Worm (Caenorhabditis elegans) whole organism, L4 larva: ENCODE results near the gene C07A9.5.
A peak's percentile ranks its signal among the peaks of the same experiment; 100 is the strongest.

Experiments
- F26F4.8 ChIP-seq: fragments of 200-800 bp; sonication (Bioruptor generic); conservative IDR thresholded peaks from 2 replicates; pipeline ENCODE4 v1.3.6; 2022; ENCODE audit warnings: missing genetic modification characterization, missing compliant biosample characterization
- F37D6.2 ChIP-seq: sonication (generic microtip); optimal IDR thresholded peaks from 2 replicates; lab custom pipeline; 2016; ENCODE audit warnings: mild to moderate bottlenecking, missing genetic modification characterization, missing compliant biosample characterization
- Y105C5A.15 ChIP-seq: fragments of 200-800 bp; sonication (Bioruptor generic); IDR thresholded peaks from 2 replicates; pipeline ENCODE4 v1.3.6; 2022; ENCODE audit warnings: missing genetic modification characterization, missing compliant biosample characterization
- Y48G9A.11 ChIP-seq: fragments of 200-800 bp; sonication (Bioruptor generic); IDR thresholded peaks from 2 replicates; pipeline ENCODE4 v1.3.6; 2022; ENCODE audit warnings: missing genetic modification reagents, missing genetic modification characterization, missing compliant biosample characterization
- Y5F2A.4 ChIP-seq: fragments of 200-800 bp; sonication (Bioruptor generic); optimal IDR thresholded peaks from 2 replicates; lab custom pipeline; 2018; ENCODE audit warnings: mild to moderate bottlenecking, missing genetic modification characterization, missing compliant biosample characterization
- ZK337.2 ChIP-seq: fragments of 200-800 bp; sonication (Bioruptor generic); IDR thresholded peaks from 2 replicates; pipeline ENCODE4 v1.3.6; 2022; ENCODE audit warnings: missing genetic modification reagents, missing genetic modification characterization, missing compliant biosample characterization
- aha-1 ChIP-seq: fragments of 150-350 bp; peaks from one replicate; lab custom pipeline; 2014; ENCODE audit warnings: missing biosample characterization, missing genetic modification characterization
- aly-2 ChIP-seq: sonication (generic microtip); optimal IDR thresholded peaks from 2 replicates; lab custom pipeline; 2018; ENCODE audit warnings: missing biosample characterization, missing genetic modification characterization
- ama-1 ChIP-seq: fragments of 150-350 bp; optimal IDR thresholded peaks from 2 replicates; lab custom pipeline; 2014; ENCODE audit warnings: inconsistent platforms, mixed read lengths
- ceh-20 ChIP-seq: fragments of 200-800 bp; sonication (Bioruptor generic); IDR thresholded peaks from 2 replicates; pipeline ENCODE4 v1.3.6; 2022; ENCODE audit warnings: missing genetic modification reagents, missing genetic modification characterization, missing compliant biosample characterization
- ceh-28 ChIP-seq: fragments of 150-350 bp; optimal IDR thresholded peaks from 2 replicates; lab custom pipeline; 2014; ENCODE audit warnings: missing biosample characterization, missing genetic modification reagents, missing genetic modification characterization
- ceh-62 ChIP-seq: sonication (generic microtip); optimal IDR thresholded peaks from 2 replicates; lab custom pipeline; 2017; ENCODE audit warnings: missing biosample characterization, missing genetic modification characterization
- ceh-82 ChIP-seq: sonication (generic microtip); optimal IDR thresholded peaks from 2 replicates; lab custom pipeline; 2017; ENCODE audit warnings: missing biosample characterization, missing genetic modification characterization
- ces-1 ChIP-seq: fragments of 150-350 bp; sonication (generic microtip); optimal IDR thresholded peaks from 4 replicates; lab custom pipeline; 2014; ENCODE audit warnings: missing biosample characterization, missing genetic modification reagents, missing genetic modification characterization
- cey-2 ChIP-seq: sonication (generic microtip); optimal IDR thresholded peaks from 3 replicates; lab custom pipeline; 2017; ENCODE audit warnings: missing genetic modification characterization, mild to moderate bottlenecking, missing compliant biosample characterization, antibody characterized with exemption, borderline replicate concordance; ENCODE audit not compliant: insufficient read depth
- ctbp-1 ChIP-seq: fragments of 200-800 bp; sonication (Bioruptor generic); IDR thresholded peaks from 2 replicates; pipeline ENCODE4 v1.3.6; 2022; ENCODE audit warnings: missing genetic modification reagents, missing genetic modification characterization, missing compliant biosample characterization
- daf-12 ChIP-seq: fragments of 150-350 bp; optimal IDR thresholded peaks from 2 replicates; lab custom pipeline; 2014; ENCODE audit warnings: missing biosample characterization, missing genetic modification reagents, missing genetic modification characterization
- dmd-8 ChIP-seq: fragments of 200-800 bp; sonication (Bioruptor generic); IDR thresholded peaks from 2 replicates; pipeline ENCODE4 v1.3.6; 2022; ENCODE audit warnings: missing genetic modification characterization, missing compliant biosample characterization
- dmd-9 ChIP-seq: fragments of 200-800 bp; sonication (Bioruptor generic); IDR thresholded peaks from 2 replicates; pipeline ENCODE4 v1.3.6; 2022; ENCODE audit warnings: missing genetic modification reagents, missing genetic modification characterization, missing compliant biosample characterization
- dve-1 ChIP-seq: sonication (generic microtip); optimal IDR thresholded peaks from 2 replicates; lab custom pipeline; 2017; ENCODE audit warnings: antibody characterized with exemption, mild to moderate bottlenecking, missing genetic modification characterization, missing compliant biosample characterization; ENCODE audit not compliant: insufficient read depth
- egl-27 ChIP-seq: sonication (generic microtip); optimal IDR thresholded peaks from 3 replicates; lab custom pipeline; 2017; ENCODE audit warnings: missing biosample characterization, missing genetic modification reagents, missing genetic modification characterization
- egl-43 ChIP-seq: fragments of 200-800 bp; sonication (Bioruptor generic); IDR thresholded peaks from 2 replicates; pipeline ENCODE4 v1.3.6; 2022; ENCODE audit warnings: missing genetic modification reagents, missing genetic modification characterization, missing compliant biosample characterization
- fos-1 ChIP-seq: fragments of 150-350 bp; optimal IDR thresholded peaks from 2 replicates; lab custom pipeline; 2014; ENCODE audit warnings: missing biosample characterization, missing genetic modification characterization
- hmg-1.1 ChIP-seq: fragments of 200-800 bp; sonication (Bioruptor generic); IDR thresholded peaks from 2 replicates; pipeline ENCODE4 v1.3.6; 2022; ENCODE audit warnings: missing genetic modification reagents, missing genetic modification characterization, missing compliant biosample characterization
- lin-1 ChIP-seq: fragments of 200-800 bp; sonication (Bioruptor generic); IDR thresholded peaks from 2 replicates; pipeline ENCODE4 v1.3.6; 2022; ENCODE audit warnings: missing genetic modification reagents, missing genetic modification characterization, missing compliant biosample characterization
- lin-13 ChIP-seq: fragments of 150-350 bp; optimal IDR thresholded peaks from 2 replicates; lab custom pipeline; 2014; ENCODE audit warnings: missing biosample characterization, missing genetic modification reagents, missing genetic modification characterization
- lin-15B ChIP-seq: fragments of 150-350 bp; sonication (generic microtip); optimal IDR thresholded peaks from 3 replicates; lab custom pipeline; 2014; ENCODE audit warnings: missing biosample characterization, missing genetic modification characterization
- lin-38 ChIP-seq: fragments of 200-800 bp; sonication (Bioruptor generic); IDR thresholded peaks from 2 replicates; pipeline ENCODE4 v1.3.6; 2022; ENCODE audit warnings: missing genetic modification reagents, missing genetic modification characterization, missing compliant biosample characterization
- lin-39 ChIP-seq: fragments of 150-350 bp; optimal IDR thresholded peaks from 2 replicates; lab custom pipeline; 2014; ENCODE audit warnings: missing biosample characterization, missing genetic modification reagents, missing genetic modification characterization
- lsy-2 ChIP-seq, 2 experiments: fragments of 150-350 bp in 1 of 2; sonication (generic microtip) in 1 of 2; optimal IDR thresholded peaks; 2 replicates each; lab custom pipeline; 2014 to 2017; ENCODE audit warnings: missing biosample characterization in 2 of 2, missing genetic modification characterization in 2 of 2
- mdt-29 ChIP-seq: fragments of 200-800 bp; sonication (Bioruptor generic); IDR thresholded peaks from 2 replicates; pipeline ENCODE4 v1.3.6; 2022; ENCODE audit warnings: missing genetic modification reagents, missing genetic modification characterization, missing compliant biosample characterization
- mxl-2 ChIP-seq: fragments of 200-800 bp; sonication (Bioruptor generic); conservative IDR thresholded peaks from 2 replicates; pipeline ENCODE4 v1.3.6; 2022; ENCODE audit warnings: missing genetic modification reagents, missing genetic modification characterization, missing compliant biosample characterization
- mxl-3 ChIP-seq: fragments of 200-800 bp; sonication (Bioruptor generic); optimal IDR thresholded peaks from 2 replicates; lab custom pipeline; 2018; ENCODE audit warnings: mild to moderate bottlenecking, missing genetic modification characterization, missing compliant biosample characterization
- nhr-111 ChIP-seq: fragments of 200-800 bp; sonication (Bioruptor generic); optimal IDR thresholded peaks from 2 replicates; lab custom pipeline; 2018; ENCODE audit warnings: mild to moderate bottlenecking, missing genetic modification characterization, missing compliant biosample characterization
- nhr-25 ChIP-seq: sonication (generic microtip); optimal IDR thresholded peaks from 2 replicates; lab custom pipeline; 2017; ENCODE audit warnings: missing genetic modification characterization, mild to moderate bottlenecking, missing compliant biosample characterization, antibody characterized with exemption, moderate library complexity, borderline replicate concordance; ENCODE audit not compliant: insufficient read depth
- nhr-28 ChIP-seq: fragments of 150-350 bp; optimal IDR thresholded peaks from 2 replicates; lab custom pipeline; 2014; ENCODE audit warnings: missing biosample characterization, missing genetic modification characterization
- nhr-42 ChIP-seq: fragments of 200-800 bp; sonication (Bioruptor generic); IDR thresholded peaks from 2 replicates; pipeline ENCODE4 v1.3.6; 2022; ENCODE audit warnings: missing genetic modification characterization, missing compliant biosample characterization
- nhr-48 ChIP-seq: sonication (generic microtip); optimal IDR thresholded peaks from 2 replicates; lab custom pipeline; 2016; ENCODE audit warnings: mild to moderate bottlenecking, missing genetic modification characterization, missing compliant biosample characterization
- nhr-6 ChIP-seq: fragments of 150-350 bp; optimal IDR thresholded peaks from 2 replicates; lab custom pipeline; 2014; ENCODE audit warnings: missing biosample characterization, missing genetic modification characterization
- php-3 ChIP-seq: fragments of 200-800 bp; sonication (Bioruptor generic); IDR thresholded peaks from 2 replicates; pipeline ENCODE4 v1.3.6; 2022; ENCODE audit warnings: missing genetic modification reagents, missing genetic modification characterization, missing compliant biosample characterization
- saeg-2 ChIP-seq: fragments of 200-800 bp; sonication (Bioruptor generic); IDR thresholded peaks from 2 replicates; pipeline ENCODE4 v1.3.6; 2022; ENCODE audit warnings: missing genetic modification reagents, missing genetic modification characterization, missing compliant biosample characterization
- set-16 ChIP-seq: fragments of 200-800 bp; sonication (Bioruptor generic); IDR thresholded peaks from 2 replicates; pipeline ENCODE4 v1.3.6; 2022; ENCODE audit warnings: missing genetic modification reagents, missing genetic modification characterization, missing compliant biosample characterization
- skn-1 ChIP-seq: fragments of 150-350 bp; optimal IDR thresholded peaks from 2 replicates; lab custom pipeline; 2014; ENCODE audit warnings: missing biosample characterization, missing genetic modification characterization
- snpc-1.2 ChIP-seq: fragments of 200-800 bp; sonication (Bioruptor generic); IDR thresholded peaks from 2 replicates; pipeline ENCODE4 v1.3.6; 2022; ENCODE audit warnings: missing genetic modification reagents, missing genetic modification characterization, missing compliant biosample characterization
- snpc-4 ChIP-seq: fragments of 150-350 bp; optimal IDR thresholded peaks from 2 replicates; lab custom pipeline; 2014; ENCODE audit warnings: missing biosample characterization, missing genetic modification characterization
- spr-1 ChIP-seq: sonication (generic microtip); optimal IDR thresholded peaks from 2 replicates; lab custom pipeline; 2016; ENCODE audit warnings: mild to moderate bottlenecking, missing genetic modification characterization, missing compliant biosample characterization
- spr-3 ChIP-seq: fragments of 200-800 bp; sonication (Bioruptor generic); optimal IDR thresholded peaks from 2 replicates; lab custom pipeline; 2018; ENCODE audit warnings: mild to moderate bottlenecking, missing genetic modification characterization, missing compliant biosample characterization
- tag-97 ChIP-seq: fragments of 200-800 bp; sonication (Bioruptor generic); IDR thresholded peaks from 2 replicates; pipeline ENCODE4 v1.3.6; 2022; ENCODE audit warnings: missing genetic modification characterization, missing compliant biosample characterization
- tra-1 ChIP-seq: fragments of 200-800 bp; sonication (Bioruptor generic); IDR thresholded peaks from 2 replicates; pipeline ENCODE4 v1.3.6; 2022; ENCODE audit warnings: missing genetic modification reagents, missing genetic modification characterization, missing compliant biosample characterization
- unc-62 ChIP-seq, 3 experiments: fragments of 150-350 bp in 1 of 3; sonication (generic microtip); optimal IDR thresholded peaks in 2 of 3; peaks in 1 of 3; 1 replicate in 1 of 3; 2 replicates in 2 of 3; lab custom pipeline; 2014 to 2017; ENCODE audit warnings: missing biosample characterization in 3 of 3, missing genetic modification characterization in 3 of 3, missing genetic modification reagents in 3 of 3, missing genotype in 1 of 3
- zag-1 ChIP-seq: fragments of 150-350 bp; optimal IDR thresholded peaks from 2 replicates; lab custom pipeline; 2014; ENCODE audit warnings: missing biosample characterization, missing genetic modification characterization
- ztf-11 ChIP-seq: fragments of 150-350 bp; optimal IDR thresholded peaks from 2 replicates; lab custom pipeline; 2014; ENCODE audit warnings: missing biosample characterization, missing genetic modification characterization
- ztf-7 ChIP-seq: fragments of 150-350 bp; optimal IDR thresholded peaks from 2 replicates; lab custom pipeline; 2014; ENCODE audit warnings: missing biosample characterization, missing genetic modification characterization

The C07A9.5 gene

DNA sequence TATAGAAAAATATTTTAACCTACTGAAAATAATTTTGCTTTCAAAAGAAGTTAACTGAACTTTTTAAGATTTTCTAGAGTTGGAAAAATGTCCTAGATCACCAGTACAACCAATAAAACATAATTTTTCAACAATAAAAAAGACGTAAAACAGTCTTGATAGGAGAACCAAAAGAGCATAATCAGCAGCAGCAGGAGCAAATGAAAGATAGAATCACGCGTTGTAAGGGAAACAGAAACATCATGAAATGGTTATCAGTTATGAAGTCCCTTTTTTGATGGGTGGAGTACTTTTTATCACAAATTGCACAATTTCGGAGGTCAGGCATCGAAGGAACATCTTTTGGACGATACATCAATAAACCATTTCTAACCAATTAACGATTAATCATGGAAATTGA, 39.4 kb upstream of the C07A9.5 start (continued):
- no peak for TF ChIP-seq Y48G9A.11 (GFP tag; lab: Robert Waterston, UW)
- TF ChIP-seq spr-1 = no peak
- TF ChIP-seq daf-12 (tag; lab: Kevin White, UChicago) = no peak
- peak; percentile 94 for TF ChIP-seq php-3 (GFP tag; lab: Robert Waterston, UW)
- TF ChIP-seq lin-13 (GFP tag; lab: Kevin White, UChicago) = no peak
- no peak for TF ChIP-seq fos-1 (tag; lab: Kevin White, UChicago)
- no peak for TF ChIP-seq ceh-28 (tag; lab: Kevin White, UChicago)
- no peak for TF ChIP-seq mxl-2 (GFP tag; lab: Robert Waterston, UW)
- no peak for TF ChIP-seq saeg-2 (GFP tag; lab: Robert Waterston, UW)
- no peak for TF ChIP-seq nhr-6 (tag; lab: Kevin White, UChicago)
- no peak for TF ChIP-seq cey-2 (tag; lab: Kevin White, UChicago)
- TF ChIP-seq Y5F2A.4 (GFP tag; lab: Kevin White, UChicago) = no peak
- TF ChIP-seq nhr-42 (GFP tag; lab: Robert Waterston, UW) = no peak
- no peak for TF ChIP-seq ceh-62 (tag; lab: Kevin White, UChicago)
- TF ChIP-seq dve-1 (tag; lab: Kevin White, UChicago) = peak; percentile 73
- no peak for TF ChIP-seq snpc-4 (tag; lab: Kevin White, UChicago)
- TF ChIP-seq lin-1 = no peak
- no peak for TF ChIP-seq zag-1 (tag; lab: Kevin White, UChicago)
- peak; percentile 27 for TF ChIP-seq nhr-48 (tag; lab: Kevin White, UChicago)
- no peak for TF ChIP-seq ceh-82 (tag; lab: Kevin White, UChicago)
- TF ChIP-seq nhr-25 (tag; lab: Kevin White, UChicago) = no peak
- peak; percentile 95 for TF ChIP-seq nhr-28
- no peak for TF ChIP-seq unc-62 (GFP tag; optimal IDR thresholded peaks at IDR 0.05 in 1 of 2; lab: Kevin White, UChicago)
- TF ChIP-seq unc-62 (tag; optimal IDR thresholded peaks at IDR 0.05; lab: Kevin White, UChicago) = no peak
- TF ChIP-seq F26F4.8 (GFP tag; lab: Robert Waterston, UW) = no peak
- no peak for TF ChIP-seq Y105C5A.15 (GFP tag; lab: Robert Waterston, UW)
- TF ChIP-seq hmg-1.1 = no peak
- TF ChIP-seq F37D6.2 = no peak
- TF ChIP-seq ztf-11 (tag; lab: Kevin White, UChicago) = no peak
- no peak for TF ChIP-seq aha-1 (tag; lab: Kevin White, UChicago)
- no peak for TF ChIP-seq tag-97 (GFP tag; lab: Robert Waterston, UW)
- no peak for TF ChIP-seq egl-27 (tag; lab: Kevin White, UChicago)
- no peak for TF ChIP-seq lin-39 (tag; lab: Kevin White, UChicago)
- no peak for TF ChIP-seq lin-38
- TF ChIP-seq nhr-111 (GFP tag; lab: Kevin White, UChicago) = no peak
- TF ChIP-seq ctbp-1 = no peak
- no peak for TF ChIP-seq dmd-8 (GFP tag; lab: Robert Waterston, UW)
- no peak for TF ChIP-seq egl-43
- no peak for TF ChIP-seq aly-2 (tag; lab: Kevin White, UChicago)
- TF ChIP-seq ama-1 = no peak
- TF ChIP-seq dmd-9 (GFP tag; lab: Robert Waterston, UW) = no peak
- TF ChIP-seq ZK337.2 (GFP tag; lab: Robert Waterston, UW) = no peak
- TF ChIP-seq skn-1 = no peak
- 0 out of 2 replicates have a peak, but pooled peaks have one; percentile 56 for TF ChIP-seq tra-1 (GFP tag; lab: Robert Waterston, UW)
- TF ChIP-seq mxl-3 (GFP tag; lab: Kevin White, UChicago) = no peak
- no peak for TF ChIP-seq spr-3
- TF ChIP-seq ces-1 (GFP tag; lab: Kevin White, UChicago) = no peak
- no peak for TF ChIP-seq lin-15B (tag; lab: Kevin White, UChicago)
- TF ChIP-seq ceh-20 (GFP tag; lab: Robert Waterston, UW) = no peak
- TF ChIP-seq snpc-1.2 (GFP tag; lab: Robert Waterston, UW) = no peak
- TF ChIP-seq set-16 (GFP tag; lab: Robert Waterston, UW) = no peak
- TF ChIP-seq ztf-7 (tag; lab: Kevin White, UChicago) = no peak
- TF ChIP-seq lsy-2 (tag; optimal IDR thresholded peaks at IDR 0.05; lab: Kevin White, UChicago) = no peak
- TF ChIP-seq mdt-29 (GFP tag; lab: Robert Waterston, UW) = no peak
